Worm (Caenorhabditis elegans) whole organism, L2 larva: ENCODE data around the gene ZC190.6.

Source experiments
- C34F6.9 ChIP-seq: fragments of 150-350 bp; optimal IDR thresholded peaks from 2 replicates; lab custom pipeline; 2014; ENCODE audit warnings: missing biosample characterization, missing genetic modification characterization
- F13H6.1 ChIP-seq: sonication (generic microtip); optimal IDR thresholded peaks from 2 replicates; lab custom pipeline; 2016; ENCODE audit warnings: missing genetic modification characterization, missing compliant biosample characterization
- ZK546.5 ChIP-seq: sonication (generic microtip); optimal IDR thresholded peaks from 2 replicates; lab custom pipeline; 2017; ENCODE audit warnings: missing biosample characterization, missing genetic modification characterization
- alr-1 ChIP-seq: fragments of 150-350 bp; optimal IDR thresholded peaks from 2 replicates; lab custom pipeline; 2014; ENCODE audit warnings: missing biosample characterization, missing genetic modification characterization
- aly-2 ChIP-seq: fragments of 150-350 bp; optimal IDR thresholded peaks from 2 replicates; lab custom pipeline; 2014; ENCODE audit warnings: missing biosample characterization, missing genetic modification characterization
- blmp-1 ChIP-seq: sonication (generic microtip); optimal IDR thresholded peaks from 2 replicates; lab custom pipeline; 2017; ENCODE audit warnings: missing genetic modification characterization, mild to moderate bottlenecking, missing compliant biosample characterization, antibody characterized with exemption, moderate library complexity; ENCODE audit not compliant: insufficient read depth
- crh-2 ChIP-seq: sonication (generic microtip); optimal IDR thresholded peaks from 2 replicates; lab custom pipeline; 2017; ENCODE audit warnings: missing biosample characterization, missing genetic modification characterization
- dmd-4 ChIP-seq: sonication (generic microtip); optimal IDR thresholded peaks from 2 replicates; lab custom pipeline; 2017; ENCODE audit warnings: missing biosample characterization, missing genetic modification characterization
- egl-27 ChIP-seq: sonication (generic microtip); optimal IDR thresholded peaks from 3 replicates; lab custom pipeline; 2017; ENCODE audit warnings: missing biosample characterization, missing genetic modification reagents, missing genetic modification characterization
- fos-1 ChIP-seq: fragments of 150-350 bp; optimal IDR thresholded peaks from 2 replicates; lab custom pipeline; 2014; ENCODE audit warnings: missing biosample characterization, missing genetic modification characterization
- gmeb-1 ChIP-seq: fragments of 150-350 bp; optimal IDR thresholded peaks from 2 replicates; lab custom pipeline; 2014; ENCODE audit warnings: missing biosample characterization, missing genetic modification characterization
- lin-13 ChIP-seq: fragments of 150-350 bp; optimal IDR thresholded peaks from 2 replicates; lab custom pipeline; 2014; ENCODE audit warnings: missing biosample characterization, missing genetic modification reagents, missing genetic modification characterization
- lsy-2 ChIP-seq, 2 experiments: fragments of 150-350 bp in 1 of 2; sonication (generic microtip) in 1 of 2; optimal IDR thresholded peaks; 2 replicates each; lab custom pipeline; 2014 to 2017; ENCODE audit warnings: missing biosample characterization in 2 of 2, missing genetic modification characterization in 2 of 2
- mab-5 ChIP-seq: fragments of 150-350 bp; optimal IDR thresholded peaks from 2 replicates; lab custom pipeline; 2014; ENCODE audit warnings: missing biosample characterization, missing genetic modification characterization
- mdl-1 ChIP-seq, 2 experiments: fragments of 150-350 bp in 1 of 2; sonication (generic microtip) in 1 of 2; optimal IDR thresholded peaks; 2 replicates each; lab custom pipeline; 2017; ENCODE audit warnings: missing biosample characterization in 2 of 2, missing genetic modification characterization in 2 of 2
- nhr-10 ChIP-seq: sonication (generic microtip); optimal IDR thresholded peaks from 2 replicates; lab custom pipeline; 2017; ENCODE audit warnings: missing biosample characterization, missing genetic modification characterization
- nhr-11 ChIP-seq: fragments of 150-350 bp; optimal IDR thresholded peaks from 2 replicates; lab custom pipeline; 2014; ENCODE audit warnings: missing biosample characterization, missing genetic modification characterization
- nhr-12 ChIP-seq: fragments of 150-350 bp; optimal IDR thresholded peaks from 2 replicates; lab custom pipeline; 2014; ENCODE audit warnings: missing biosample characterization, missing genetic modification characterization
- nhr-129 ChIP-seq: fragments of 150-350 bp; optimal IDR thresholded peaks from 2 replicates; lab custom pipeline; 2014; ENCODE audit warnings: missing biosample characterization, missing genetic modification characterization
- nhr-21 ChIP-seq: fragments of 150-350 bp; optimal IDR thresholded peaks from 2 replicates; lab custom pipeline; 2014; ENCODE audit warnings: missing biosample characterization, missing genetic modification characterization
- nhr-237 ChIP-seq: fragments of 150-350 bp; optimal IDR thresholded peaks from 2 replicates; lab custom pipeline; 2014; ENCODE audit warnings: missing biosample characterization, missing genetic modification characterization
- nhr-25 ChIP-seq: fragments of 150-350 bp; sonication (generic microtip); optimal IDR thresholded peaks from 3 replicates; lab custom pipeline; 2014; ENCODE audit warnings: missing biosample characterization, missing genetic modification characterization
- nhr-6 ChIP-seq: fragments of 150-350 bp; optimal IDR thresholded peaks from 2 replicates; lab custom pipeline; 2014; ENCODE audit warnings: missing biosample characterization, missing genetic modification characterization
- nhr-77 ChIP-seq: fragments of 150-350 bp; optimal IDR thresholded peaks from 2 replicates; lab custom pipeline; 2014; ENCODE audit warnings: missing biosample characterization, missing genetic modification characterization
- peb-1 ChIP-seq: fragments of 150-350 bp; optimal IDR thresholded peaks from 2 replicates; lab custom pipeline; 2014; ENCODE audit warnings: missing biosample characterization, missing genetic modification characterization
- sem-4 ChIP-seq: fragments of 150-350 bp; optimal IDR thresholded peaks from 2 replicates; lab custom pipeline; 2014; ENCODE audit warnings: missing biosample characterization, missing genetic modification reagents, missing genetic modification characterization
- sma-3 ChIP-seq: sonication (generic microtip); optimal IDR thresholded peaks from 2 replicates; lab custom pipeline; 2016; ENCODE audit warnings: missing genetic modification reagents, missing genetic modification characterization, missing compliant biosample characterization
- sma-9 ChIP-seq, 2 experiments: fragments of 150-350 bp in 1 of 2; sonication (generic microtip) in 1 of 2; optimal IDR thresholded peaks; 2 replicates each; lab custom pipeline; 2014 to 2016; ENCODE audit warnings: missing genetic modification characterization in 2 of 2, mild to moderate bottlenecking in 1 of 2, missing biosample characterization in 1 of 2, missing compliant biosample characterization in 1 of 2, missing genetic modification reagents in 1 of 2, moderate library complexity in 1 of 2
- snpc-4 ChIP-seq: fragments of 150-350 bp; optimal IDR thresholded peaks from 2 replicates; lab custom pipeline; 2014; ENCODE audit warnings: missing biosample characterization, missing genetic modification characterization
- unc-39 ChIP-seq: fragments of 150-350 bp; optimal IDR thresholded peaks from 2 replicates; lab custom pipeline; 2014; ENCODE audit warnings: missing biosample characterization, missing genetic modification characterization
- unc-55 ChIP-seq: fragments of 150-350 bp; sonication (generic microtip); optimal IDR thresholded peaks from 3 replicates; lab custom pipeline; 2014; ENCODE audit warnings: missing biosample characterization, missing genetic modification reagents, missing genetic modification characterization
- unc-62 ChIP-seq: fragments of 150-350 bp; optimal IDR thresholded peaks from 2 replicates; lab custom pipeline; 2014; ENCODE audit warnings: missing biosample characterization, missing genetic modification reagents, missing genetic modification characterization
- ztf-11 ChIP-seq: sonication (generic microtip); optimal IDR thresholded peaks from 2 replicates; lab custom pipeline; 2017; ENCODE audit warnings: missing biosample characterization, missing genetic modification characterization
- ztf-4 ChIP-seq: fragments of 150-350 bp; optimal IDR thresholded peaks from 2 replicates; lab custom pipeline; 2014; ENCODE audit warnings: missing biosample characterization, missing genetic modification characterization

The ZC190.6 gene

ce11 chrV:8650365-8650764, 26.7 kb downstream of the ZC190.6 start:
- TF ChIP-seq ztf-11 (tag; lab: Kevin White, UChicago) (no peak), nhr-25 (tag; lab: Kevin White, UChicago) (peak; percentile 36)

DNA sequence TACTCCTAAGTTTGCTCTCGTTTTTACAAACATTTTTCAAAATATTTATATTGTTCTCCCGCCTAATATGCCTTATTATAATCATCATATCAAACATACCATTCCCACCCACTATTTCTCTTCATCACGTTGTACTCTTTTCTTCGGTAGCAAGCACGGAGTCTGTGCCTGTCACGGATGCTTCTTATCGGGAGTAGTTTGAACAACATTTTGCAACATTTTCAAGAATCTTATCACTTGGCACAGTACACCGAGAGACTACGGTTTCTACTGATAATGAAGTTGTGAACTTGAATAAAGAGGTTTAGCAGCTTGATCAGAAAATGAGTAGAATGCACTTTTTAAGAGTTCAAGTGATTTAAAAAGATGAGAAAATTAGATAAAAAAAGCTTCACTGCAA, 28.8 kb downstream of the ZC190.6 start:
- TF ChIP-seq sma-3 (GFP tag; lab: Kevin White, UChicago), result peak; percentile 19
- no peak for TF ChIP-seq nhr-12
- TF ChIP-seq crh-2 (tag; lab: Kevin White, UChicago), result peak; percentile 61
- no peak for TF ChIP-seq unc-62 (GFP tag; lab: Kevin White, UChicago)
- TF ChIP-seq F13H6.1 (tag; lab: Kevin White, UChicago), result peak; percentile 61
- TF ChIP-seq sma-9 (GFP tag; optimal IDR thresholded peaks at IDR 0.05; lab: Kevin White, UChicago), result peak; percentile 70
- no peak for TF ChIP-seq sma-9 (tag; optimal IDR thresholded peaks at IDR 0.05; lab: Kevin White, UChicago)
- peak; percentile 98 for TF ChIP-seq fos-1 (tag; lab: Kevin White, UChicago)

DNA sequence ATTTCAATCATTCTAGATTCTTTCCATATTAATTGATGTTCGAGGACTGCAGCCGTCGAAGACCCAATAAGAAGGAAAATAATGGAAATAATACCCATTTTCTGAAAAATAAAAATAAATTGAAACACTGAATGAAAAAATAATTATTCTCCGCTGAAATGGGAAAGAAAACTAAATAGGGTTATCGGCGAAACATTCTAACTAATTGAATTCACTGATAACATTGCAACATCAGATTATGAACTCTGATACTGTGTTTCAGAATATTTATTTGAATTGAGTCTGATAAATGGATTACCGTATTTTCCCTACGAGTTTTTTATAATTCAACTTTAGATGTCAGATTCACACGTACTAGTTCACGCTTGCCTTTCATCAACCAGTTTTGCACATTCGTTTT, 34.0 kb downstream of the ZC190.6 start, which contains the start of gene asp-13:
asp-13 (minus strand) TSS at position 101 of the 400 bp plus-strand sequence.
- peak; percentile 38 for TF ChIP-seq fos-1 (tag; lab: Kevin White, UChicago)
- TF ChIP-seq snpc-4 (tag; lab: Kevin White, UChicago), result no peak
- no peak for TF ChIP-seq peb-1
- no peak for TF ChIP-seq nhr-21 (tag; lab: Kevin White, UChicago)
- no peak for TF ChIP-seq alr-1 (tag; lab: Kevin White, UChicago)
- no peak for TF ChIP-seq unc-62 (GFP tag; lab: Kevin White, UChicago)
- TF ChIP-seq nhr-129 (tag; lab: Kevin White, UChicago), result no peak

- TF ChIP-seq snpc-4 (tag; lab: Kevin White, UChicago), result no peak
- no peak for TF ChIP-seq unc-62 (GFP tag; lab: Kevin White, UChicago)
- no peak for TF ChIP-seq nhr-12
- TF ChIP-seq, all 48 proteins: peak for 0
Observed at ce11 chrV:8641266-8641665, 35.8 kb downstream of the ZC190.6 start, which contains the start of gene F28A12.3. F28A12.3 (minus strand) TSS chrV:8641366.

ce11 chrV:8637666-8638271, 39.3 kb downstream of the ZC190.6 start, which contains the start of the genes F28A12.10 and acd-4:
F28A12.10 (minus strand) TSS chrV:8637766.
acd-4 (plus strand) TSS chrV:8638221.
- TF ChIP-seq lsy-2 (tag; optimal IDR thresholded peaks at IDR 0.05; lab: Kevin White, UChicago), result no peak
- no peak for TF ChIP-seq nhr-11 (tag; lab: Kevin White, UChicago)
- no peak for TF ChIP-seq nhr-129 (tag; lab: Kevin White, UChicago)
- no peak for TF ChIP-seq sma-3 (GFP tag; lab: Kevin White, UChicago)
- no peak for TF ChIP-seq snpc-4 (tag; lab: Kevin White, UChicago)
- no peak for TF ChIP-seq peb-1

- TF ChIP-seq fos-1 (tag; lab: Kevin White, UChicago), result no peak
- no peak for TF ChIP-seq alr-1 (tag; lab: Kevin White, UChicago)
- no peak for TF ChIP-seq nhr-21 (tag; lab: Kevin White, UChicago)
- no peak for TF ChIP-seq C34F6.9
- TF ChIP-seq nhr-6, result no peak
- TF ChIP-seq snpc-4 (tag; lab: Kevin White, UChicago), result no peak
- TF ChIP-seq ztf-11 (tag; lab: Kevin White, UChicago), result no peak
- no peak for TF ChIP-seq lsy-2 (tag; optimal IDR thresholded peaks at IDR 0.05; lab: Kevin White, UChicago)
- TF ChIP-seq mab-5 (tag; lab: Kevin White, UChicago), result no peak
- no peak for TF ChIP-seq sma-3 (GFP tag; lab: Kevin White, UChicago)
- no peak for TF ChIP-seq aly-2 (tag; lab: Kevin White, UChicago)
- no peak for TF ChIP-seq nhr-237 (tag; lab: Kevin White, UChicago)
- TF ChIP-seq dmd-4 (tag; lab: Kevin White, UChicago), result no peak
Observed at ce11 chrV:8636907-8637306, 40.2 kb downstream of the ZC190.6 start, which contains the start of gene grl-12. grl-12 (minus strand) TSS chrV:8637007.

DNA sequence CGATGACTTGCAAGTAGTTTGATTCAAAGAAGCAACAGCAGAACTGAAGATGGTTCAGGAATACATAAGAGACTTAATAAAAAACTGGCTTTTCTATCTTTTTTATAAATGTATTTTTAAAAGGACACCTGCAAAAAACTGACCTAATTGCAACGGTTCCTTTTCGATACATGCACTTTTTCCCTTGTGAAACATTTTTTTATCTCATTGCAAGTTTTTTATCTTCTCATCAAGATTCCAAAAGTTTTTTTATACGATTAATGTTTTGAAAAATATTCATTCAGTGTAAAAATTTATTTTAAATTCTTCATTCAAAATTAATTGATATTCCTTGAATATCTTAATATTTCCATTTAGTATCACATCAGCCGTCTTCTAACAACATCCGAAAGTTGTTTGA, 41.5 kb downstream of the ZC190.6 start, which contains the start of gene oac-29:
oac-29 (minus strand) TSS at position 101 of the 400 bp plus-strand sequence.
- no peak for TF ChIP-seq nhr-77 (tag; lab: Kevin White, UChicago)
- TF ChIP-seq, all 48 proteins: peak for 0

DNA sequence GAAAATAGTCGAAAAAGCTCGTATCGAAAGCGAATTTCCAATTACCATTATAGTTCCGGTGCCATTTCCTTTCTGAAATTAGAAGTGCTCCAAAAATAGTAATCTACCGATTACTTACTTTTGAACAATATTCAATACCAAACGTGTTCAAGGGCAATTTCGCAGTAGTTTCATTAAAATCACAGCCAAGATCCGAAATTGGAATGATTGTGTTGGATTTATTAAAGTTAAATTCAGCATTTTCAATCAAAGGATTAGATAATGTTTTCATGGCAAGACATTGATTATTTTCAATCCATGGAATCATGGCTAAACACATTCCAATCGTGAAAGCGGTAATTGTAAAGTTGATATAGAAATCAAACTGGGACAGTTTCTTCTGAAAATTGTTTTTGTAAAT, 44.3 kb downstream of the ZC190.6 start:
- no peak for TF ChIP-seq ZK546.5 (tag; lab: Kevin White, UChicago)
- no peak for TF ChIP-seq blmp-1
- no peak for TF ChIP-seq unc-39 (tag; lab: Kevin White, UChicago)
- TF ChIP-seq nhr-129 (tag; lab: Kevin White, UChicago), result no peak
- no peak for TF ChIP-seq unc-55 (GFP tag; lab: Kevin White, UChicago)
- no peak for TF ChIP-seq fos-1 (tag; lab: Kevin White, UChicago)
- TF ChIP-seq sma-9 (GFP tag; optimal IDR thresholded peaks at IDR 0.05; lab: Kevin White, UChicago), result no peak
- no peak for TF ChIP-seq sma-9 (tag; optimal IDR thresholded peaks at IDR 0.05; lab: Kevin White, UChicago)
- no peak for TF ChIP-seq egl-27 (tag; lab: Kevin White, UChicago)
- TF ChIP-seq nhr-10 (tag; lab: Kevin White, UChicago), result no peak
- TF ChIP-seq sem-4 (tag; lab: Kevin White, UChicago), result no peak
- no peak for TF ChIP-seq lin-13 (GFP tag; lab: Kevin White, UChicago)
- TF ChIP-seq mdl-1 (tag; optimal IDR thresholded peaks at IDR 0.05; lab: Kevin White, UChicago), result no peak
- no peak for TF ChIP-seq F13H6.1 (tag; lab: Kevin White, UChicago)
- TF ChIP-seq ztf-4 (tag; lab: Kevin White, UChicago), result no peak
- TF ChIP-seq gmeb-1 (tag; lab: Kevin White, UChicago), result no peak
- TF ChIP-seq nhr-77 (tag; lab: Kevin White, UChicago), result no peak
